Fruit fly (Drosophila melanogaster) whole organism, wandering third instar larva: ENCODE data around the gene Npc2c.

Source experiments
- CG32264 ChIP-seq: fragments of 200-800 bp; sonication (Bioruptor generic); optimal IDR thresholded peaks from 2 replicates; lab custom pipeline; 2016; ENCODE audit warnings: missing biosample characterization, missing genetic modification characterization
- CG9705 ChIP-seq: fragments of 200-800 bp; sonication (Bioruptor generic); optimal IDR thresholded peaks from 2 replicates; lab custom pipeline; 2018; ENCODE audit warnings: missing biosample characterization, mild to moderate bottlenecking, missing genetic modification characterization
- CrebA ChIP-seq: fragments of 200-800 bp; sonication (Bioruptor generic); optimal IDR thresholded peaks from 2 replicates; lab custom pipeline; 2016; ENCODE audit warnings: missing biosample characterization, mild to moderate bottlenecking, missing genetic modification characterization, borderline replicate concordance
- Dfd ChIP-seq: fragments of >200 bp; optimal IDR thresholded peaks from 2 replicates; lab custom pipeline; 2017; ENCODE audit warnings: missing biosample characterization, missing genetic modification characterization
- Dif ChIP-seq: fragments of 200-275, 200-300 bp; sonication (Bioruptor generic); optimal IDR thresholded peaks from 2 replicates; lab custom pipeline; 2018; ENCODE audit warnings: missing biosample characterization, missing genetic modification characterization; ENCODE audit not compliant: partially characterized antibody
- GATAd ChIP-seq: sonication (Bioruptor generic); optimal IDR thresholded peaks from 2 replicates; lab custom pipeline; 2016; ENCODE audit warnings: missing biosample characterization, missing genetic modification characterization
- HLH106 ChIP-seq: fragments of 200-800 bp; optimal IDR thresholded peaks from 3 replicates; lab custom pipeline; 2019; ENCODE audit warnings: missing biosample characterization, mild to moderate bottlenecking, missing genetic modification characterization, moderate library complexity
- Hnf4 ChIP-seq: fragments of 200-800 bp; sonication (Bioruptor generic); optimal IDR thresholded peaks from 2 replicates; lab custom pipeline; 2016; ENCODE audit warnings: missing biosample characterization, mild to moderate bottlenecking, missing genetic modification characterization
- Hr78 ChIP-seq: fragments of >200 bp; optimal IDR thresholded peaks from 2 replicates; lab custom pipeline; 2017; ENCODE audit warnings: missing biosample characterization, missing genetic modification characterization
- Hr83 ChIP-seq: fragments of 200-300 bp; sonication (Bioruptor generic); optimal IDR thresholded peaks from 2 replicates; lab custom pipeline; 2016; ENCODE audit warnings: missing biosample characterization, mild to moderate bottlenecking, missing genetic modification characterization, moderate library complexity; ENCODE audit not compliant: poor library complexity, severe bottlenecking
- Jra ChIP-seq: sonication (Bioruptor generic); optimal IDR thresholded peaks from 2 replicates; lab custom pipeline; 2016; ENCODE audit warnings: missing biosample characterization, missing genetic modification characterization
- Mio ChIP-seq: sonication (Bioruptor generic); optimal IDR thresholded peaks from 2 replicates; lab custom pipeline; 2016; ENCODE audit warnings: missing biosample characterization, missing genetic modification characterization
- Myc ChIP-seq: fragments of >200 bp; optimal IDR thresholded peaks from 2 replicates; lab custom pipeline; 2017
- Rel ChIP-seq, 2 experiments: fragments of 200-800 bp; sonication (Bioruptor generic) in 1 of 2; optimal IDR thresholded peaks; 2 replicates in 1 of 2; 3 replicates in 1 of 2; lab custom pipeline; 2016 to 2019; ENCODE audit warnings: mild to moderate bottlenecking in 2 of 2, missing biosample characterization in 2 of 2, missing genetic modification characterization in 2 of 2, moderate library complexity in 1 of 2
- Sp1 ChIP-seq: fragments of 200-800 bp; sonication (Bioruptor generic); optimal IDR thresholded peaks from 3 replicates; lab custom pipeline; 2019; ENCODE audit warnings: missing biosample characterization, mild to moderate bottlenecking, missing genetic modification characterization, moderate library complexity
- Vsx2 ChIP-seq: fragments of 200-300, 225-300 bp; sonication (Bioruptor generic); optimal IDR thresholded peaks from 2 replicates; lab custom pipeline; 2018; ENCODE audit warnings: missing biosample characterization, missing genetic modification characterization; ENCODE audit not compliant: partially characterized antibody
- br ChIP-seq: fragments of 200-800 bp; sonication (Bioruptor generic); optimal IDR thresholded peaks from 2 replicates; lab custom pipeline; 2016; ENCODE audit warnings: missing biosample characterization, missing genetic modification characterization
- brk ChIP-seq: fragments of 200-800 bp; sonication (Bioruptor generic); optimal IDR thresholded peaks from 2 replicates; lab custom pipeline; 2016; ENCODE audit warnings: missing biosample characterization, mild to moderate bottlenecking, missing genetic modification characterization
- dl ChIP-seq, 2 experiments: fragments of 175-275, 200-275 bp in 1 of 2; fragments of 200-275 bp in 1 of 2; sonication (Bioruptor generic); optimal IDR thresholded peaks; lab custom pipeline; 2018; ENCODE audit warnings: mild to moderate bottlenecking in 2 of 2, missing biosample characterization in 2 of 2, missing genetic modification characterization in 2 of 2, moderate library complexity in 2 of 2; ENCODE audit not compliant: partially characterized antibody in 2 of 2, insufficient read depth in 1 of 2
- dsf ChIP-seq: sonication (Bioruptor generic); optimal IDR thresholded peaks from 2 replicates; lab custom pipeline; 2016; ENCODE audit warnings: missing biosample characterization, missing genetic modification characterization, borderline replicate concordance
- foxo ChIP-seq, 2 experiments: fragments of 200-800 bp; sonication (Bioruptor generic); optimal IDR thresholded peaks; 2 replicates in 1 of 2; 3 replicates in 1 of 2; lab custom pipeline; 2016 to 2017; ENCODE audit warnings: missing biosample characterization in 2 of 2, missing genetic modification characterization in 2 of 2
- fru ChIP-seq: fragments of 200-800 bp; sonication (Bioruptor generic); optimal IDR thresholded peaks from 3 replicates; lab custom pipeline; 2016; ENCODE audit warnings: missing biosample characterization, mild to moderate bottlenecking, missing genetic modification characterization
- h ChIP-seq: fragments of 200-800 bp; sonication (Bioruptor generic); optimal IDR thresholded peaks from 3 replicates; lab custom pipeline; 2016; ENCODE audit warnings: missing biosample characterization, mild to moderate bottlenecking, missing genetic modification characterization
- lola ChIP-seq: fragments of >200 bp; optimal IDR thresholded peaks from 2 replicates; lab custom pipeline; 2017; ENCODE audit warnings: missing biosample characterization, missing genetic modification characterization
- psq ChIP-seq: fragments of 200-800 bp; sonication (Bioruptor generic); optimal IDR thresholded peaks from 3 replicates; lab custom pipeline; 2017; ENCODE audit warnings: missing biosample characterization, mild to moderate bottlenecking, missing genetic modification characterization, moderate library complexity
- rgr ChIP-seq: fragments of 200-800 bp; sonication (Bioruptor generic); optimal IDR thresholded peaks from 3 replicates; lab custom pipeline; 2016; ENCODE audit warnings: missing biosample characterization, mild to moderate bottlenecking, missing genetic modification characterization
- sage ChIP-seq: fragments of 200-800 bp; sonication (Bioruptor generic); optimal IDR thresholded peaks from 2 replicates; lab custom pipeline; 2016; ENCODE audit warnings: missing biosample characterization, mild to moderate bottlenecking, missing genetic modification characterization
- tai ChIP-seq: sonication (Bioruptor generic); optimal IDR thresholded peaks from 2 replicates; lab custom pipeline; 2016; ENCODE audit warnings: missing biosample characterization, missing genetic modification characterization
- usp ChIP-seq: fragments of >200 bp; optimal IDR thresholded peaks from 2 replicates; lab custom pipeline; 2017; ENCODE audit warnings: missing biosample characterization, missing genetic modification characterization
- woc ChIP-seq: sonication (Bioruptor generic); optimal IDR thresholded peaks from 2 replicates; lab custom pipeline; 2016; ENCODE audit warnings: missing biosample characterization, mild to moderate bottlenecking, missing genetic modification characterization

Npc2c gene

dm6 chr3R:10089171-10089664, 29.2 kb downstream of the Npc2c start:
- TF ChIP-seq CrebA (GFP tag; lab: Kevin White, UChicago) (peak; percentile 88), dl (GFP tag; optimal IDR thresholded peaks at IDR 0.05; lab: Kevin White, UChicago; ENCODE audit: insufficient read depth in 1 of 2, partially characterized antibody in 2 of 2) (peak; percentile 96 to 97), Jra (GFP tag; lab: Kevin White, UChicago) (peak; percentile 15), Hnf4 (GFP tag; lab: Kevin White, UChicago) (peak; percentile 8), CG32264 (GFP tag; lab: Kevin White, UChicago) (no peak), h (peak; percentile 44), Sp1 (GFP tag; lab: Kevin White, UChicago) (peak; percentile 18), rgr (GFP tag; lab: Kevin White, UChicago) (peak; percentile 19), psq (peak; percentile 84), brk (no peak), sage (GFP tag; lab: Kevin White, UChicago) (peak; percentile 15), Hr83 (GFP tag; lab: Kevin White, UChicago) (peak; percentile 69), Vsx2 (GFP tag; lab: Kevin White, UChicago) (peak; percentile 83), fru (peak; percentile 14), foxo (GFP tag; optimal IDR thresholded peaks at IDR 0.05; lab: Kevin White, UChicago) (no peak), woc (GFP tag; lab: Kevin White, UChicago) (no peak), HLH106 (tag; lab: Kevin White, UChicago) (no peak), Dif (peak; percentile 98), Rel (GFP tag; optimal IDR thresholded peaks at IDR 0.05; lab: Kevin White, UChicago) (peak; percentile 10), Rel (tag; optimal IDR thresholded peaks at IDR 0.05; lab: Kevin White, UChicago) (peak; percentile 33), CG9705 (GFP tag; lab: Kevin White, UChicago) (no peak), dsf (GFP tag; lab: Kevin White, UChicago) (no peak)

- no peak for TF ChIP-seq Sp1 (GFP tag; lab: Kevin White, UChicago)
- no peak for TF ChIP-seq Myc (lab: Kevin White, UChicago)
- no peak for TF ChIP-seq CG9705 (GFP tag; lab: Kevin White, UChicago)
- TF ChIP-seq tai (GFP tag; lab: Kevin White, UChicago): no peak
- TF ChIP-seq Dfd: no peak
- no peak for TF ChIP-seq psq
- TF ChIP-seq lola (GFP tag; lab: Kevin White, UChicago): no peak
- TF ChIP-seq fru: no peak
- TF ChIP-seq, all 38 proteins: peak for 0
Observed at dm6 chr3R:10090906-10091305, 30.9 kb downstream of the Npc2c start.

DNA sequence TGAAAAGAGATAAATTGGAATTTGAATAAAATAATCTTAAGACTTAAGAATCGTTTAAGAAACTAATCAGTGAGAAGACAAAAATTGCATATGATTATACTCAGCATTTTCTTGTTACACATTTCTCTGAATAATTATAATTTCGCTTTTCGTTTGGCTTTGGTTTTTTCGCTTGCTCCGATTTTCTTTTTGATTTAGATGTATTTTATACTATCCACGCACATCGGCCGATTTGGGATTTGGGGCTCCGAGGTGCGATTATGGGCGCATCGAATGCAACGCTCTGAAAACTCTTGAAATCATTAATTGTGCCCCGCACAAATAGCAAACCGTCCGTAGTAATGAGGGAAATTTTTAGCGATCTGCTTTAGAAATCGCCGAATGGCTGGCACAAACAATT, 31.5 kb downstream of the Npc2c start:
- no peak for TF ChIP-seq lola (GFP tag; lab: Kevin White, UChicago)
- TF ChIP-seq CrebA (GFP tag; lab: Kevin White, UChicago): no peak
- TF ChIP-seq dsf (GFP tag; lab: Kevin White, UChicago): no peak
- no peak for TF ChIP-seq Myc (lab: Kevin White, UChicago)

dm6 chr3R:10093252-10094030, 33.4 kb downstream of the Npc2c start:
- TF ChIP-seq woc (GFP tag; lab: Kevin White, UChicago): no peak
- TF ChIP-seq GATAd (GFP tag; lab: Kevin White, UChicago): no peak
- TF ChIP-seq Sp1 (GFP tag; lab: Kevin White, UChicago): no peak
- no peak for TF ChIP-seq Mio (GFP tag; lab: Kevin White, UChicago)
- peak; percentile 66 for TF ChIP-seq Dif
- TF ChIP-seq, all 38 proteins: peak for 1

DNA sequence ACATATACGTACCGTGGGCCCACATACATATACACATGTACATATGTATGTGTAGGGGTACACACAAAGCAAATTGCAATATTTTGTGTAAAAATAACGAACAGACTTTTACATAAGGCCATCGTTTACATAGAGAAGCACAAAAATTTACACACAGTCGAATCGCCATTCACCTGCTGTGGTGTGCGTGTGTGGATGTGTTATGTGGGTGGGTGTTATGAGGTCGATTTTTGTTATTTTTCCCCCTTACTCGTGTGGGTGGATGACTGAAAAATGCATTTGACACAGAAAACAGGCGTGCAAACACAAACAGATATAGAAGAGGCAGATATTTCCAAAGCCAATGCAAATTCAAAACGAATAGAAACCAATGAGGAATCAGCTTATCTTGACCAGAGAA, 35.0 kb downstream of the Npc2c start:
- TF ChIP-seq Dfd (no peak), Jra (GFP tag; lab: Kevin White, UChicago) (no peak), Hr78 (GFP tag; lab: Kevin White, UChicago) (no peak), Vsx2 (GFP tag; lab: Kevin White, UChicago) (no peak), usp (no peak), br (GFP tag; lab: Kevin White, UChicago) (no peak), Dif (no peak), lola (GFP tag; lab: Kevin White, UChicago) (no peak), CrebA (GFP tag; lab: Kevin White, UChicago) (no peak)
